Fruit fly (Drosophila melanogaster) whole organism, embryonic: ENCODE results near the gene Grip84.

ENCODE experiments used
- Asciz ChIP-seq: fragments of 200-800 bp; sonication (Bioruptor generic); optimal IDR thresholded peaks from 2 replicates; lab custom pipeline; 2017; ENCODE audit warnings: missing biosample characterization, mild to moderate bottlenecking, missing genetic modification characterization, missing genetic modification reagents
- Atf-2 ChIP-seq: fragments of 200-800 bp; sonication (Bioruptor generic); optimal IDR thresholded peaks from 2 replicates; lab custom pipeline; 2016; ENCODE audit warnings: missing biosample characterization, missing genetic modification characterization
- BEAF-32 ChIP-seq: fragments of 200-800 bp; sonication (Bioruptor generic); optimal IDR thresholded peaks from 3 replicates; lab custom pipeline; 2017; ENCODE audit warnings: missing biosample characterization, missing genetic modification characterization, mild to moderate bottlenecking, moderate library complexity, missing genetic modification reagents
- BtbVII ChIP-seq: fragments of 200-800 bp; sonication (Bioruptor generic); optimal IDR thresholded peaks from 3 replicates; lab custom pipeline; 2017; ENCODE audit warnings: missing biosample characterization, mild to moderate bottlenecking, missing genetic modification characterization
- CG10274 ChIP-seq: fragments of 200-800 bp; sonication (Bioruptor generic); optimal IDR thresholded peaks from 3 replicates; lab custom pipeline; 2017; ENCODE audit warnings: missing biosample characterization, mild to moderate bottlenecking, missing genetic modification characterization
- CG10366 ChIP-seq: fragments of 200-800 bp; sonication (Bioruptor generic); IDR thresholded peaks from 2 replicates; pipeline ENCODE4 v1.3.6; 2022; ENCODE audit warnings: missing biosample characterization, missing genetic modification characterization
- CG11085 ChIP-seq: fragments of 200-800 bp; sonication (Bioruptor generic); IDR thresholded peaks from 2 replicates; pipeline ENCODE4 v1.3.6; 2022; ENCODE audit warnings: missing biosample characterization, missing genetic modification characterization
- CG12071 ChIP-seq: fragments of 200-800 bp; sonication (Bioruptor generic); optimal IDR thresholded peaks from 3 replicates; lab custom pipeline; 2018; ENCODE audit warnings: missing biosample characterization, mild to moderate bottlenecking, missing genetic modification characterization
- CG12391 ChIP-seq: fragments of 200-800 bp; sonication (Bioruptor generic); optimal IDR thresholded peaks from 3 replicates; lab custom pipeline; 2018; ENCODE audit warnings: missing biosample characterization, mild to moderate bottlenecking, missing genetic modification characterization, moderate library complexity
- CG13123 ChIP-seq: fragments of 200-800 bp; sonication (Bioruptor generic); optimal IDR thresholded peaks from 2 replicates; lab custom pipeline; 2016; ENCODE audit warnings: missing biosample characterization, missing genetic modification characterization
- CG13296 ChIP-seq: fragments of 200-800 bp; sonication (Bioruptor generic); optimal IDR thresholded peaks from 3 replicates; lab custom pipeline; 2018; ENCODE audit warnings: missing biosample characterization, mild to moderate bottlenecking, missing genetic modification characterization
- CG14860 ChIP-seq: fragments of 200-800 bp; sonication (Bioruptor generic); IDR thresholded peaks from 3 replicates; pipeline ENCODE4 v1.3.6; 2022; ENCODE audit warnings: missing biosample characterization, missing genetic modification characterization; ENCODE audit not compliant: partially characterized antibody
- CG1647 ChIP-seq: fragments of 200-800 bp; sonication (Bioruptor generic); optimal IDR thresholded peaks from 3 replicates; lab custom pipeline; 2016; ENCODE audit warnings: missing biosample characterization, missing genetic modification characterization
- CG17186 ChIP-seq: fragments of 200-800 bp; sonication (Bioruptor generic); optimal IDR thresholded peaks from 3 replicates; lab custom pipeline; 2017; ENCODE audit warnings: missing biosample characterization, missing genetic modification reagents, missing genetic modification characterization
- CG2678 ChIP-seq: fragments of 200-800 bp; sonication (Bioruptor generic); optimal IDR thresholded peaks from 3 replicates; lab custom pipeline; 2019; ENCODE audit warnings: missing biosample characterization, mild to moderate bottlenecking, missing genetic modification characterization, moderate library complexity
- CG2889 ChIP-seq: fragments of 200-800 bp; sonication (Bioruptor generic); IDR thresholded peaks from 3 replicates; pipeline ENCODE4 v1.3.6; 2022; ENCODE audit warnings: missing biosample characterization, missing genetic modification characterization
- CG30431 ChIP-seq: fragments of 200-800 bp; sonication (Bioruptor generic); optimal IDR thresholded peaks from 2 replicates; lab custom pipeline; 2017; ENCODE audit warnings: missing biosample characterization, missing genetic modification characterization
- CG32532 ChIP-seq: fragments of 200-800 bp; sonication (Bioruptor generic); IDR thresholded peaks from 2 replicates; pipeline ENCODE4 v1.3.6; 2022; ENCODE audit warnings: missing biosample characterization, missing genetic modification characterization
- CG4282 ChIP-seq: fragments of 200-800 bp; sonication (Bioruptor generic); optimal IDR thresholded peaks from 2 replicates; lab custom pipeline; 2016; ENCODE audit warnings: missing biosample characterization, missing genetic modification characterization
- CG5953 ChIP-seq: fragments of 200-800 bp; sonication (Bioruptor generic); IDR thresholded peaks from 2 replicates; pipeline ENCODE4 v1.3.6; 2022; ENCODE audit warnings: missing biosample characterization, missing genetic modification characterization
- CG6272 ChIP-seq: fragments of 200-800 bp; sonication (Bioruptor generic); IDR thresholded peaks from 2 replicates; pipeline ENCODE4 v1.3.6; 2022; ENCODE audit warnings: missing biosample characterization, missing genetic modification characterization
- CG6813 ChIP-seq: fragments of 200-800 bp; sonication (Bioruptor generic); optimal IDR thresholded peaks from 2 replicates; lab custom pipeline; 2017; ENCODE audit warnings: missing biosample characterization, missing genetic modification characterization, mild to moderate bottlenecking, moderate library complexity, missing genetic modification reagents
- CG6854 ChIP-seq: fragments of 200-800 bp; sonication (Bioruptor generic); optimal IDR thresholded peaks from 3 replicates; lab custom pipeline; 2017; ENCODE audit warnings: missing biosample characterization, mild to moderate bottlenecking, missing genetic modification characterization
- CG7786 ChIP-seq: fragments of 200-800 bp; sonication (Bioruptor generic); optimal IDR thresholded peaks from 2 replicates; lab custom pipeline; 2016; ENCODE audit warnings: missing biosample characterization, missing genetic modification characterization
- CG7839 ChIP-seq: fragments of 200-800 bp; sonication (Bioruptor generic); optimal IDR thresholded peaks from 3 replicates; lab custom pipeline; 2018; ENCODE audit warnings: missing biosample characterization, mild to moderate bottlenecking, missing genetic modification characterization, moderate library complexity
- CG8089 ChIP-seq: fragments of 200-800 bp; sonication (Bioruptor generic); optimal IDR thresholded peaks from 3 replicates; lab custom pipeline; 2016; ENCODE audit warnings: missing biosample characterization, missing genetic modification characterization
- CG8765 ChIP-seq: fragments of 200-800 bp; sonication (Bioruptor generic); IDR thresholded peaks from 2 replicates; pipeline ENCODE4 v1.3.6; 2022; ENCODE audit warnings: missing biosample characterization, missing genetic modification characterization
- Drgx ChIP-seq: fragments of 200-800 bp; sonication (Bioruptor generic); IDR thresholded peaks from 2 replicates; pipeline ENCODE4 v1.3.6; 2022; ENCODE audit warnings: missing biosample characterization, missing genetic modification characterization
- E2f2 ChIP-seq: fragments of 200-800 bp; sonication (Bioruptor generic); IDR thresholded peaks from 2 replicates; pipeline ENCODE4 v1.3.6; 2022; ENCODE audit warnings: missing biosample characterization, missing genetic modification characterization
- Fer1 ChIP-seq: fragments of 200-800 bp; sonication (Bioruptor generic); optimal IDR thresholded peaks from 2 replicates; lab custom pipeline; 2017; ENCODE audit warnings: missing biosample characterization, mild to moderate bottlenecking, missing genetic modification characterization
- NK7.1 ChIP-seq: fragments of 200-800 bp; sonication (Bioruptor generic); optimal IDR thresholded peaks from 3 replicates; lab custom pipeline; 2016; ENCODE audit warnings: missing biosample characterization, missing genetic modification characterization
- Neu2 ChIP-seq: fragments of 200-800 bp; sonication (Bioruptor generic); optimal IDR thresholded peaks from 3 replicates; lab custom pipeline; 2016; ENCODE audit warnings: missing biosample characterization, missing genetic modification characterization, borderline replicate concordance
- Rx ChIP-seq: fragments of 200-800 bp; sonication (Bioruptor generic); IDR thresholded peaks from 2 replicates; pipeline ENCODE4 v1.3.6; 2022; ENCODE audit warnings: missing biosample characterization, missing genetic modification characterization
- Scr ChIP-seq: fragments of 200-800 bp; sonication (Bioruptor generic); IDR thresholded peaks from 2 replicates; pipeline ENCODE4 v1.3.6; 2022; ENCODE audit warnings: missing biosample characterization, missing genetic modification characterization; ENCODE audit not compliant: partially characterized antibody
- Taf1 ChIP-seq: fragments of 200-800 bp; sonication (Bioruptor generic); IDR thresholded peaks from 2 replicates; pipeline ENCODE4 v1.3.6; 2022; ENCODE audit warnings: missing biosample characterization, missing genetic modification characterization
- abd-A ChIP-seq: fragments of 200-800 bp; sonication (Bioruptor generic); optimal IDR thresholded peaks from 3 replicates; lab custom pipeline; 2019; ENCODE audit warnings: missing biosample characterization, mild to moderate bottlenecking, missing genetic modification characterization, moderate library complexity
- ac ChIP-seq: fragments of 200-800 bp; sonication (Bioruptor generic); optimal IDR thresholded peaks from 3 replicates; lab custom pipeline; 2017; ENCODE audit warnings: missing biosample characterization, mild to moderate bottlenecking, missing genetic modification characterization
- ap ChIP-seq: fragments of 200-800 bp; sonication (Bioruptor generic); IDR thresholded peaks from 2 replicates; pipeline ENCODE4 v1.3.6; 2022; ENCODE audit warnings: missing biosample characterization, missing genetic modification characterization
- ase ChIP-seq: fragments of 200-800 bp; sonication (Bioruptor generic); IDR thresholded peaks from 3 replicates; pipeline ENCODE4 v1.3.6; 2022; ENCODE audit warnings: missing biosample characterization, missing genetic modification characterization
- btn ChIP-seq: fragments of 200-800 bp; sonication (Bioruptor generic); optimal IDR thresholded peaks from 2 replicates; lab custom pipeline; 2016; ENCODE audit warnings: missing biosample characterization, missing genetic modification characterization
- ewg ChIP-seq: fragments of 200-800 bp; sonication (Bioruptor generic); optimal IDR thresholded peaks from 3 replicates; lab custom pipeline; 2017; ENCODE audit warnings: mild to moderate bottlenecking, missing biosample characterization, missing genetic modification reagents, missing genetic modification characterization
- fd102C ChIP-seq: fragments of 200-800 bp; sonication (Bioruptor generic); optimal IDR thresholded peaks from 2 replicates; lab custom pipeline; 2018; ENCODE audit warnings: missing biosample characterization, mild to moderate bottlenecking, missing genetic modification characterization, moderate library complexity
- fd3F ChIP-seq: fragments of 200-800 bp; sonication (Bioruptor generic); optimal IDR thresholded peaks from 2 replicates; lab custom pipeline; 2018; ENCODE audit warnings: missing biosample characterization, mild to moderate bottlenecking, missing genetic modification characterization, moderate library complexity
- gem ChIP-seq: fragments of 200-800 bp; sonication (Bioruptor generic); optimal IDR thresholded peaks from 2 replicates; lab custom pipeline; 2019; ENCODE audit warnings: missing biosample characterization, mild to moderate bottlenecking, missing genetic modification characterization, moderate library complexity
- hth ChIP-seq: fragments of >200 bp; optimal IDR thresholded peaks from 2 replicates; lab custom pipeline; 2017; ENCODE audit warnings: inconsistent platforms
- kay ChIP-seq: fragments of 200-800 bp; sonication (Bioruptor generic); optimal IDR thresholded peaks from 2 replicates; lab custom pipeline; 2016; ENCODE audit warnings: missing biosample characterization, missing genetic modification characterization
- lola ChIP-seq, 3 experiments: fragments of >200 bp in 2 of 3; fragments of 200-800 bp in 1 of 3; sonication (Bioruptor generic) in 1 of 3; optimal IDR thresholded peaks; 2 replicates each; lab custom pipeline; 2017 to 2019; ENCODE audit warnings: missing biosample characterization in 3 of 3, missing genetic modification characterization in 3 of 3, mild to moderate bottlenecking in 1 of 3, moderate library complexity in 1 of 3
- onecut ChIP-seq: fragments of 200-800 bp; sonication (Bioruptor generic); IDR thresholded peaks from 2 replicates; pipeline ENCODE4 v1.3.6; 2022; ENCODE audit warnings: missing biosample characterization, missing genetic modification characterization
- sqz ChIP-seq: fragments of 200-800 bp; sonication (Bioruptor generic); optimal IDR thresholded peaks from 3 replicates; lab custom pipeline; 2018; ENCODE audit warnings: missing biosample characterization, mild to moderate bottlenecking, missing genetic modification characterization
- vvl ChIP-seq: fragments of 200-800 bp; sonication (Bioruptor generic); IDR thresholded peaks from 2 replicates; pipeline ENCODE4 v1.3.6; 2022; ENCODE audit warnings: missing biosample characterization, missing genetic modification characterization
- wdn ChIP-seq: fragments of 200-800 bp; sonication (Bioruptor generic); IDR thresholded peaks from 2 replicates; pipeline ENCODE4 v1.3.6; 2022; ENCODE audit warnings: missing biosample characterization, missing genetic modification characterization
- z ChIP-seq: fragments of 200-800 bp; sonication (Bioruptor generic); IDR thresholded peaks from 3 replicates; pipeline ENCODE4 v1.3.6; 2022; ENCODE audit warnings: missing biosample characterization, missing genetic modification characterization

Grip84 gene

dm6 chrX:19604997-19605396 lies 39.4 kb upstream of the Grip84 start, which contains the start of gene CG14207 (continued):
- TF ChIP-seq Neu2 (GFP tag; lab: Kevin White, UChicago) (no peak), ase (GFP tag; lab: Robert Waterston, UW) (no peak), CG13123 (no peak), Rx (GFP tag; lab: Robert Waterston, UW) (no peak), CG11085 (GFP tag; lab: Robert Waterston, UW) (no peak), CG8089 (GFP tag; lab: Kevin White, UChicago) (no peak), kay (no peak), CG30431 (GFP tag; lab: Kevin White, UChicago) (no peak), ap (GFP tag; lab: Robert Waterston, UW) (no peak), CG12391 (tag; lab: Kevin White, UChicago) (no peak), hth (lab: Kevin White, UChicago) (no peak), fd3F (GFP tag; lab: Kevin White, UChicago) (no peak), CG6854 (GFP tag; lab: Kevin White, UChicago) (peak; percentile 39), BEAF-32 (peak; percentile 61), BtbVII (GFP tag; lab: Kevin White, UChicago) (no peak), CG5953 (GFP tag; lab: Robert Waterston, UW) (no peak; the same call in 1 of the 2 replicates), vvl (GFP tag; lab: Robert Waterston, UW) (peak; percentile 64), E2f2 (GFP tag; lab: Robert Waterston, UW) (peak; percentile 88), CG4282 (GFP tag; lab: Kevin White, UChicago) (no peak), CG10274 (GFP tag; lab: Kevin White, UChicago) (no peak), btn (no peak), CG1647 (no peak), CG6813 (GFP tag; lab: Kevin White, UChicago) (no peak), lola (GFP tag; optimal IDR thresholded peaks at IDR 0.05; lab: Kevin White, UChicago) (no peak), sqz (GFP tag; lab: Kevin White, UChicago) (peak; percentile 22), CG14860 (GFP tag; lab: Robert Waterston, UW) (peak; percentile 68), CG32532 (GFP tag; lab: Robert Waterston, UW) (peak; percentile 9; the same call in 1 of the 2 replicates), Fer1 (GFP tag; lab: Kevin White, UChicago) (peak; percentile 28), CG6272 (no peak), Atf-2 (GFP tag; lab: Kevin White, UChicago) (no peak), ewg (GFP tag; lab: Kevin White, UChicago) (peak; percentile 40), Drgx (GFP tag; lab: Robert Waterston, UW) (no peak), CG8765 (GFP tag; lab: Robert Waterston, UW) (no peak), abd-A (peak; percentile 39), CG7786 (GFP tag; lab: Kevin White, UChicago) (no peak), Asciz (GFP tag; lab: Kevin White, UChicago) (no peak), CG12071 (GFP tag; lab: Kevin White, UChicago) (peak; percentile 36), CG13296 (GFP tag; lab: Kevin White, UChicago) (peak; percentile 40), NK7.1 (GFP tag; lab: Kevin White, UChicago) (no peak), gem (tag; lab: Kevin White, UChicago) (no peak), wdn (GFP tag; lab: Robert Waterston, UW) (no peak), z (GFP tag; lab: Robert Waterston, UW) (no peak), fd102C (no peak), Scr (GFP tag; lab: Robert Waterston, UW) (peak; percentile 67), CG7839 (tag; lab: Kevin White, UChicago) (peak; percentile 7), Taf1 (GFP tag; lab: Robert Waterston, UW) (no peak), CG2678 (tag; lab: Kevin White, UChicago) (no peak), CG10366 (no peak), CG17186 (GFP tag; lab: Kevin White, UChicago) (peak; percentile 23), CG2889 (GFP tag; lab: Robert Waterston, UW) (no peak), onecut (GFP tag; lab: Robert Waterston, UW) (no peak), ac (GFP tag; lab: Kevin White, UChicago) (no peak)
